Worm (Caenorhabditis elegans): ENCODE data around the gene fbxb-29.
"Not testable (repeated sequence)": the region's sequence is repeated elsewhere in the genome, so short reads cannot be mapped to it uniquely, and the experiment has no call there.

ce11 chrII:1006375-1006774 is 7.0 kb upstream of the fbxb-29 start, which contains the start of gene F45D11.14:
- TF ChIP-seq pqm-1 (tag; optimal IDR thresholded peaks at IDR 0.05); nhr-28 (tag; optimal IDR thresholded peaks at IDR 0.05); unc-130 (GFP tag; optimal IDR thresholded peaks at IDR 0.05); zag-1 (tag; optimal IDR thresholded peaks at IDR 0.05); rbr-2 (tag; optimal IDR thresholded peaks at IDR 0.05); D1046.2 (GFP tag; IDR thresholded peaks at IDR 0.05): not testable (repeated sequence)
